Fruit fly (Drosophila melanogaster): ENCODE results near the gene Yp2.
A peak's percentile ranks its signal among the peaks of the same experiment; 100 is the strongest.

The Yp2 gene

DNA sequence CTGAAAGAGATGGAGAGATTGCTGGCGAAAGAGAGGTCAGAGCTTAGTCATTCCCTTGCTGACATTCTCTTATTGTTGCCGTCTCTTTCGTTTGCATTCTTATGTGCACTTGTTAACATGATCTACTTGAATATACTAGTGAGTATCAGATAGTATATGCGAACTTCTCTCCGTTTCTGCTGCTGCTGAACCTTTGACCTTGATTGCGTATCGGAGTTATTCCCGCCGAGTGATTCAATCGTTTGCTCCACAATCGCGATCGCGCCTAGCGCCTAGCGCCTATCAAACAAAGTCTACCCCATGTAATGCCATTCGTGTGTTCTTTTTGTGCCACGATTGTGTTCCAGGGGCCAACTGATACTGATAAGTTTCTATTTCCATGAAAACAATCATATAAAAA, 36.8 kb upstream of the Yp2 start (continued):
- TF ChIP-seq Rfx (GFP tag; IDR thresholded peaks at IDR 0.05) (no peak), sima (GFP tag; optimal IDR thresholded peaks at IDR 0.05) (no peak), chinmo (GFP tag; IDR thresholded peaks at IDR 0.05; ENCODE audit: partially characterized antibody) (0 out of 4 replicates have a peak, but pooled peaks have one; percentile 21), bigmax (GFP tag; optimal IDR thresholded peaks at IDR 0.05) (no peak), CG31388 (GFP tag; optimal IDR thresholded peaks at IDR 0.05) (no peak), Hmx (GFP tag; optimal IDR thresholded peaks at IDR 0.05) (no peak), CG5180 (GFP tag; optimal IDR thresholded peaks at IDR 0.05) (no peak), CG18764 (GFP tag; optimal IDR thresholded peaks at IDR 0.05) (no peak), CG4617 (GFP tag; optimal IDR thresholded peaks at IDR 0.05; ENCODE audit: borderline replicate concordance) (no peak), repo (GFP tag; optimal IDR thresholded peaks at IDR 0.05) (no peak), tgo (GFP tag; IDR thresholded peaks at IDR 0.05) (no peak), Lim3 (GFP tag; IDR thresholded peaks at IDR 0.05) (no peak), sqz (GFP tag; optimal IDR thresholded peaks at IDR 0.05) (no peak), CG9215 (GFP tag; IDR thresholded peaks at IDR 0.05) (no peak), CG43689 (GFP tag; IDR thresholded peaks at IDR 0.05) (no peak), CG17361 (GFP tag; IDR thresholded peaks at IDR 0.05) (no peak), CG10979 (tag; optimal IDR thresholded peaks at IDR 0.05) (no peak), mld (GFP tag; IDR thresholded peaks at IDR 0.05; ENCODE audit: partially characterized antibody) (no peak), Jarid2 (GFP tag; optimal IDR thresholded peaks at IDR 0.05) (no peak), dmrt99B (tag; optimal IDR thresholded peaks at IDR 0.05) (no peak), corto (GFP tag; optimal IDR thresholded peaks at IDR 0.05) (no peak), pb (GFP tag; optimal IDR thresholded peaks at IDR 0.05) (no peak), Ssrp (tag; optimal IDR thresholded peaks at IDR 0.05) (no peak), wek (GFP tag; optimal IDR thresholded peaks at IDR 0.05) (no peak), CG2199 (GFP tag; IDR thresholded peaks at IDR 0.05) (0 out of 3 replicates have a peak, but pooled peaks have one; percentile 67), CG10654 (GFP tag; optimal IDR thresholded peaks at IDR 0.05) (no peak), psq (GFP tag; optimal IDR thresholded peaks at IDR 0.05) (no peak), klu (GFP tag; IDR thresholded peaks at IDR 0.05) (no peak), Med (GFP tag) (peak; percentile 33), MBD-R2 (GFP tag; IDR thresholded peaks at IDR 0.05) (no peak), CG17385 (GFP tag; optimal IDR thresholded peaks at IDR 0.05) (peak; percentile 12), Taf1 (GFP tag; IDR thresholded peaks at IDR 0.05) (no peak), grn (GFP tag; optimal IDR thresholded peaks at IDR 0.05) (peak; percentile 64)

DNA sequence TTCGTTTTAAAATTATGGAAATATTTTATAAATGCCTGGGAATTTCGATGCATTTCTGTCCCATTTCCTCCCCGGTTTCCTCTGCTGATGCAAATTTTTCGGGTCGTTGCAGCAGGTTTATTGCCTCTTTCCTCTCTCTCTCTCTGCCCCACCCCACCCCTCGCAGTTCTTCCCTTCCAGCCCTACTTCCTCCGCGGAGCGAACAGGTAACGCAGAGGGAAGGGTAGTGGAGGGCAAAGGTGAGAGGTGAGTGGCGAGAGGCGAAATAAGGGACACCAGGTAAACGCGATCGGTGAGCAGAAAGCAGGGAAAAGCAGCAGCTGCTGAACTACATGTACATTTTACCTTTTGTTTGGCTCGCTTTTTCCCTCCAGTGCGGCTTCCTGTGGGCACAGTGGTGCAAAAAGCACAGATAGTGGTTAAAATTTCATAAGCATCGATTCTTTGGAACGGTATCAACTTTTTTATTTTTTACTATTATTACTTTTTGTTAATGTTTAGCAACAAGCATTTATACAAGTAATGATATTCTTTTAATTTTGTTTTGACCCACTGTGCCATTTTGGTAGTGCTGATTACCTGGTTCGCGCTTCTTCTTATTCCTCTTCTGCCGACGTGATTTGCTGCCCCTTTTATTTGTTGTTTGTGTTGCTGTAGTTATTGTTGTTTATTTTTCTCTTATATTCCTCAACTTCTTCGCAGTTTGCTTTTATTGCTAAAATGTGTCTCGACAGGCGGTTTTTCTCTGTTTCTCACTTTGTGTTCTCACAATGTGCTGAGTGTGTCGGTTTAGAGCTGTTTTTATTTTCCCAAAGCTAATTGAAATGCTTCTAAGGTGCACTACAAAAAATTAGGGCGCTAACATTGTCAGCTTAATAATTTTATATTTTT, 35.8 kb upstream of the Yp2 start:
- TF ChIP-seq yki (optimal IDR thresholded peaks at IDR 0.05) (no peak), CG15514 (GFP tag; optimal IDR thresholded peaks at IDR 0.05) (peak; percentile 20), otp (GFP tag; IDR thresholded peaks at IDR 0.05) (peak; percentile 78), nmo (GFP tag; optimal IDR thresholded peaks at IDR 0.05) (peak; percentile 59), fru (optimal IDR thresholded peaks at IDR 0.05) (no peak), btn (GFP tag; optimal IDR thresholded peaks at IDR 0.05) (no peak), CG42726 (GFP tag; IDR thresholded peaks at IDR 0.05; ENCODE audit: partially characterized antibody) (no peak), exex (tag; optimal IDR thresholded peaks at IDR 0.05) (no peak), CG8924 (tag; optimal IDR thresholded peaks at IDR 0.05) (peak; percentile 80), H15 (GFP tag; IDR thresholded peaks at IDR 0.05) (peak; percentile 58; the same call in 2 of the 3 replicates), vnd (GFP tag; IDR thresholded peaks at IDR 0.05; ENCODE audit: partially characterized antibody) (no peak), CG18011 (GFP tag; optimal IDR thresholded peaks at IDR 0.05) (peak; percentile 35), Taf1 (GFP tag; IDR thresholded peaks at IDR 0.05) (0 out of 2 replicates have a peak, but pooled peaks have one; percentile 16), lmd (GFP tag; IDR thresholded peaks at IDR 0.05) (peak; percentile 72), Gsc (GFP tag; IDR thresholded peaks at IDR 0.05) (no peak; the same call in 1 of the 2 replicates), Oaz (GFP tag; IDR thresholded peaks at IDR 0.05) (no peak), CG2199 (GFP tag; IDR thresholded peaks at IDR 0.05) (no peak), CG17802 (tag; optimal IDR thresholded peaks at IDR 0.05) (no peak), Dp (GFP tag; optimal IDR thresholded peaks at IDR 0.05) (no peak), HmgZ (tag; optimal IDR thresholded peaks at IDR 0.05) (peak; percentile 16)
